Worm (Caenorhabditis elegans) whole organism, midembryonic: Measurements from ENCODE around the gene lgc-6.

Experiments used
- T22C8.4 ChIP-seq: fragments of 200-800 bp; sonication (Bioruptor generic); IDR thresholded peaks from 2 replicates; pipeline ENCODE4 v1.3.6; 2022; ENCODE audit warnings: missing genetic modification characterization, missing compliant biosample characterization
- flt-1 ChIP-seq: fragments of 200-800 bp; sonication (Bioruptor generic); IDR thresholded peaks from 2 replicates; pipeline ENCODE4 v1.3.6; 2022; ENCODE audit warnings: missing genetic modification characterization, missing compliant biosample characterization
- med-1 ChIP-seq: sonication (generic microtip); optimal IDR thresholded peaks from 2 replicates; lab custom pipeline; 2017; ENCODE audit warnings: missing genetic modification characterization, mild to moderate bottlenecking, missing compliant biosample characterization, antibody characterized with exemption, missing genetic modification reagents; ENCODE audit not compliant: insufficient read depth
- tab-1 ChIP-seq: fragments of 200-800 bp; sonication (Bioruptor generic); IDR thresholded peaks from 2 replicates; pipeline ENCODE4 v1.3.6; 2022; ENCODE audit warnings: missing genetic modification characterization, missing compliant biosample characterization
- ztf-29 ChIP-seq: fragments of 200-800 bp; sonication (Bioruptor generic); IDR thresholded peaks from 2 replicates; pipeline ENCODE4 v1.3.6; 2022; ENCODE audit warnings: missing genetic modification reagents, missing genetic modification characterization, missing compliant biosample characterization

DNA sequence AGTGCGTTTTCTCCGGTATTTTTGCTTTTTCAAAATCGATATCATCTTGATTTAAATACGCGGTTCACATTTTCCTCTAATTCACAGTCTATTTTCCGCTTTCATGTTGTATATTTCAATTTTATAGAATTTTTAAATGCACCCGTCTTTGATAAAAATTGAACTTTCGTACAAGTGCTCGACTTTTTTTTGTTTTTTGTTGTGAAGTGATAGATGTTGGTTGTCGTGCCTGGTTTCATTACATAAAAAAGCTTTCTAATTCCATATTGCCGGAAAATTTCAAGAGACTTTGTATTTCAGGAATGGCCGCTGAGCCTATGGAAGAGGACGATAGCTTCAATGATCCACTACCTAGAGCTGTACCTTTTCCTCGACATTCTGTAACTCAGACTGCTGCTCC lies 23.4 kb downstream of the lgc-6 start, which contains the start of gene D2096.12:
- TF ChIP-seq tab-1 (no peak), T22C8.4 (GFP tag; lab: Robert Waterston, UW) (no peak), ztf-29 (GFP tag; lab: Robert Waterston, UW) (no peak), flt-1 (no peak), med-1 (GFP tag; lab: Kevin White, UChicago) (no peak)
